Worm (Caenorhabditis elegans) whole organism, mixed stage, embryonic: Measurements from ENCODE around the gene srh-55.

Source experiments
- M03D4.4 ChIP-seq: sonication (generic microtip); optimal IDR thresholded peaks from 2 replicates; lab custom pipeline; 2017; ENCODE audit warnings: mild to moderate bottlenecking, missing genetic modification characterization, missing compliant biosample characterization
- ceh-43 ChIP-seq: fragments of 200-800 bp; sonication (Bioruptor generic); optimal IDR thresholded peaks from 2 replicates; lab custom pipeline; 2018; ENCODE audit warnings: mild to moderate bottlenecking, missing genetic modification characterization, moderate library complexity, missing compliant biosample characterization
- lsy-2 ChIP-seq: fragments of 150-350 bp; optimal IDR thresholded peaks from 2 replicates; lab custom pipeline; 2014; ENCODE audit warnings: missing biosample characterization, missing genetic modification characterization
- nhr-12 ChIP-seq: fragments of 150-350 bp; optimal IDR thresholded peaks from 2 replicates; lab custom pipeline; 2014; ENCODE audit warnings: missing biosample characterization, missing genetic modification characterization
- nhr-28 ChIP-seq: fragments of 150-350 bp; optimal IDR thresholded peaks from 2 replicates; lab custom pipeline; 2014; ENCODE audit warnings: missing biosample characterization, missing genetic modification characterization
- ztf-11 ChIP-seq: fragments of 150-350 bp; optimal IDR thresholded peaks from 2 replicates; lab custom pipeline; 2014; ENCODE audit warnings: missing biosample characterization, missing genetic modification characterization

DNA sequence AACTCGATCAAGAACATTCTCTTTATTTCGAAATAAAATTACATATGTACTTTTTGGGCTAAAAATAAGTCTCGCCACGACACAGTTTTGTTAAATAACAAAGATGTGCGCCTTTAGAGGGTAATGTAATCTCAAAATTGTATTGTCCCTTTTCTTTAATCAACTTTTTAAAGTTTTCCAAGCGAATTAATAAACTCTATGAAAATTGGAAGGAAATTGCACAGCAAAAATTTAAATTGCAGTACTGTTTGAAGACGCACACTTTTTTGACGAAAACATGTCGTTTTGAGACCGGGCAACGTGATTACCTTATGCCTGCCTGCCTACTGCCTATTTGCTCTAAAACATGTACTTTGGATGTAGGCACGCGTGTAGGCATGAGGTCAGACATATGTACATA, 38.6 kb downstream of the srh-55 start:
- TF ChIP-seq nhr-28 (tag; lab: Kevin White, UChicago): no peak
- no peak for TF ChIP-seq nhr-12 (tag; lab: Kevin White, UChicago)
- TF ChIP-seq lsy-2: no peak
- no peak for TF ChIP-seq ztf-11 (tag; lab: Kevin White, UChicago)
- no peak for TF ChIP-seq M03D4.4
- TF ChIP-seq ceh-43 (GFP tag; lab: Kevin White, UChicago): no peak
